Worm (Caenorhabditis elegans) whole organism, L4 larva: ENCODE results near the gene Y71H2B.11.

Experiments used
- D1046.2 ChIP-seq: fragments of 200-800 bp; sonication (Bioruptor generic); IDR thresholded peaks from 2 replicates; pipeline ENCODE4 v1.3.6; 2022; ENCODE audit warnings: missing genetic modification characterization, missing compliant biosample characterization
- F26F4.8 ChIP-seq: fragments of 200-800 bp; sonication (Bioruptor generic); conservative IDR thresholded peaks from 2 replicates; pipeline ENCODE4 v1.3.6; 2022; ENCODE audit warnings: missing genetic modification characterization, missing compliant biosample characterization
- F49E8.2 ChIP-seq: sonication (generic microtip); optimal IDR thresholded peaks from 2 replicates; lab custom pipeline; 2016; ENCODE audit warnings: missing compliant biosample characterization, mild to moderate bottlenecking, missing genetic modification characterization, borderline replicate concordance
- T26A8.4 ChIP-seq: fragments of 200-800 bp; sonication (Bioruptor generic); IDR thresholded peaks from 2 replicates; pipeline ENCODE4 v1.3.6; 2022; ENCODE audit warnings: missing genetic modification characterization, missing compliant biosample characterization
- Y105C5A.15 ChIP-seq: fragments of 200-800 bp; sonication (Bioruptor generic); IDR thresholded peaks from 2 replicates; pipeline ENCODE4 v1.3.6; 2022; ENCODE audit warnings: missing genetic modification characterization, missing compliant biosample characterization
- Y5F2A.4 ChIP-seq: fragments of 200-800 bp; sonication (Bioruptor generic); optimal IDR thresholded peaks from 2 replicates; lab custom pipeline; 2018; ENCODE audit warnings: mild to moderate bottlenecking, missing genetic modification characterization, missing compliant biosample characterization
- aha-1 ChIP-seq: fragments of 150-350 bp; peaks from one replicate; lab custom pipeline; 2014; ENCODE audit warnings: missing biosample characterization, missing genetic modification characterization
- ceh-28 ChIP-seq: fragments of 150-350 bp; optimal IDR thresholded peaks from 2 replicates; lab custom pipeline; 2014; ENCODE audit warnings: missing biosample characterization, missing genetic modification reagents, missing genetic modification characterization
- ceh-44 ChIP-seq: fragments of 200-800 bp; sonication (Bioruptor generic); IDR thresholded peaks from 2 replicates; pipeline ENCODE4 v1.3.6; 2022; ENCODE audit warnings: missing genetic modification reagents, missing genetic modification characterization, missing compliant biosample characterization
- daf-16 ChIP-seq, 3 experiments: sonication (generic microtip); optimal IDR thresholded peaks; 2 replicates each; lab custom pipeline; 2016 to 2017; ENCODE audit warnings: missing genetic modification characterization in 3 of 3, missing genetic modification reagents in 3 of 3, mild to moderate bottlenecking in 2 of 3, missing compliant biosample characterization in 2 of 3, missing biosample characterization in 1 of 3, moderate library complexity in 1 of 3
- daf-8 ChIP-seq: fragments of 200-800 bp; sonication (Bioruptor generic); IDR thresholded peaks from 2 replicates; pipeline ENCODE4 v1.3.6; 2022; ENCODE audit warnings: missing genetic modification characterization, missing compliant biosample characterization
- dmd-8 ChIP-seq: fragments of 200-800 bp; sonication (Bioruptor generic); IDR thresholded peaks from 2 replicates; pipeline ENCODE4 v1.3.6; 2022; ENCODE audit warnings: missing genetic modification characterization, missing compliant biosample characterization
- dve-1 ChIP-seq: sonication (generic microtip); optimal IDR thresholded peaks from 2 replicates; lab custom pipeline; 2017; ENCODE audit warnings: antibody characterized with exemption, mild to moderate bottlenecking, missing genetic modification characterization, missing compliant biosample characterization; ENCODE audit not compliant: insufficient read depth
- egl-43 ChIP-seq: fragments of 200-800 bp; sonication (Bioruptor generic); IDR thresholded peaks from 2 replicates; pipeline ENCODE4 v1.3.6; 2022; ENCODE audit warnings: missing genetic modification reagents, missing genetic modification characterization, missing compliant biosample characterization
- hlh-11 ChIP-seq: fragments of 200-800 bp; sonication (Bioruptor generic); optimal IDR thresholded peaks from 2 replicates; lab custom pipeline; 2018; ENCODE audit warnings: mild to moderate bottlenecking, missing genetic modification characterization, missing compliant biosample characterization
- hlh-30 ChIP-seq: sonication (generic microtip); optimal IDR thresholded peaks from 2 replicates; lab custom pipeline; 2017; ENCODE audit warnings: antibody characterized with exemption, mild to moderate bottlenecking, missing genetic modification characterization, missing compliant biosample characterization; ENCODE audit not compliant: insufficient read depth
- jun-1 ChIP-seq: fragments of 150-350 bp; optimal IDR thresholded peaks from 2 replicates; lab custom pipeline; 2014; ENCODE audit warnings: missing biosample characterization, missing genetic modification reagents, missing genetic modification characterization
- lim-7 ChIP-seq: fragments of 200-800 bp; sonication (Bioruptor generic); IDR thresholded peaks from 2 replicates; pipeline ENCODE4 v1.3.6; 2022; ENCODE audit warnings: missing genetic modification characterization, missing compliant biosample characterization
- lin-1 ChIP-seq: fragments of 200-800 bp; sonication (Bioruptor generic); IDR thresholded peaks from 2 replicates; pipeline ENCODE4 v1.3.6; 2022; ENCODE audit warnings: missing genetic modification reagents, missing genetic modification characterization, missing compliant biosample characterization
- lin-29 ChIP-seq: fragments of 200-800 bp; sonication (Bioruptor generic); IDR thresholded peaks from 2 replicates; pipeline ENCODE4 v1.3.6; 2022; ENCODE audit warnings: missing genetic modification reagents, missing genetic modification characterization, missing compliant biosample characterization
- lin-38 ChIP-seq: fragments of 200-800 bp; sonication (Bioruptor generic); IDR thresholded peaks from 2 replicates; pipeline ENCODE4 v1.3.6; 2022; ENCODE audit warnings: missing genetic modification reagents, missing genetic modification characterization, missing compliant biosample characterization
- madf-5 ChIP-seq, 2 experiments: fragments of 200-800 bp; sonication (Bioruptor generic); IDR thresholded peaks; 2 replicates each; pipeline ENCODE4 v1.3.6; 2022; ENCODE audit warnings: missing compliant biosample characterization in 2 of 2, missing genetic modification characterization in 2 of 2
- nhr-10 ChIP-seq: fragments of 150-350 bp; optimal IDR thresholded peaks from 2 replicates; lab custom pipeline; 2014; ENCODE audit warnings: missing biosample characterization, missing genetic modification characterization
- nhr-102 ChIP-seq: sonication (generic microtip); optimal IDR thresholded peaks from 2 replicates; lab custom pipeline; 2016; ENCODE audit warnings: mild to moderate bottlenecking, missing genetic modification characterization, moderate library complexity, missing compliant biosample characterization
- nhr-237 ChIP-seq: sonication (generic microtip); optimal IDR thresholded peaks from 2 replicates; lab custom pipeline; 2017; ENCODE audit warnings: missing biosample characterization, missing genetic modification characterization
- nhr-25 ChIP-seq: sonication (generic microtip); optimal IDR thresholded peaks from 2 replicates; lab custom pipeline; 2017; ENCODE audit warnings: missing genetic modification characterization, mild to moderate bottlenecking, missing compliant biosample characterization, antibody characterized with exemption, moderate library complexity, borderline replicate concordance; ENCODE audit not compliant: insufficient read depth
- nhr-41 ChIP-seq: fragments of 200-800 bp; sonication (Bioruptor generic); IDR thresholded peaks from 2 replicates; pipeline ENCODE4 v1.3.6; 2022; ENCODE audit warnings: missing genetic modification reagents, missing genetic modification characterization, missing compliant biosample characterization
- nhr-42 ChIP-seq: fragments of 200-800 bp; sonication (Bioruptor generic); IDR thresholded peaks from 2 replicates; pipeline ENCODE4 v1.3.6; 2022; ENCODE audit warnings: missing genetic modification characterization, missing compliant biosample characterization
- php-3 ChIP-seq: fragments of 200-800 bp; sonication (Bioruptor generic); IDR thresholded peaks from 2 replicates; pipeline ENCODE4 v1.3.6; 2022; ENCODE audit warnings: missing genetic modification reagents, missing genetic modification characterization, missing compliant biosample characterization
- pqm-1 ChIP-seq: sonication (generic microtip); optimal IDR thresholded peaks from 2 replicates; lab custom pipeline; 2017; ENCODE audit warnings: missing biosample characterization, missing genetic modification characterization
- snpc-4 ChIP-seq: fragments of 150-350 bp; optimal IDR thresholded peaks from 2 replicates; lab custom pipeline; 2014; ENCODE audit warnings: missing biosample characterization, missing genetic modification characterization
- spr-1 ChIP-seq: sonication (generic microtip); optimal IDR thresholded peaks from 2 replicates; lab custom pipeline; 2016; ENCODE audit warnings: mild to moderate bottlenecking, missing genetic modification characterization, missing compliant biosample characterization
- spr-3 ChIP-seq: fragments of 200-800 bp; sonication (Bioruptor generic); optimal IDR thresholded peaks from 2 replicates; lab custom pipeline; 2018; ENCODE audit warnings: mild to moderate bottlenecking, missing genetic modification characterization, missing compliant biosample characterization
- unc-62 ChIP-seq, 3 experiments: fragments of 150-350 bp in 1 of 3; sonication (generic microtip); optimal IDR thresholded peaks in 2 of 3; peaks in 1 of 3; 1 replicate in 1 of 3; 2 replicates in 2 of 3; lab custom pipeline; 2014 to 2017; ENCODE audit warnings: missing biosample characterization in 3 of 3, missing genetic modification characterization in 3 of 3, missing genetic modification reagents in 3 of 3, missing genotype in 1 of 3
- zfp-2 ChIP-seq: sonication (generic microtip); optimal IDR thresholded peaks from 2 replicates; lab custom pipeline; 2016; ENCODE audit warnings: mild to moderate bottlenecking, missing genetic modification characterization, missing compliant biosample characterization
- zfp-3 ChIP-seq: fragments of 200-800 bp; sonication (Bioruptor generic); conservative IDR thresholded peaks from 2 replicates; pipeline ENCODE4 v1.3.6; 2022; ENCODE audit warnings: missing genetic modification reagents, missing genetic modification characterization, missing compliant biosample characterization
- ztf-11 ChIP-seq: fragments of 150-350 bp; optimal IDR thresholded peaks from 2 replicates; lab custom pipeline; 2014; ENCODE audit warnings: missing biosample characterization, missing genetic modification characterization

The Y71H2B.11 gene

ce11 chrIII:2656168-2656567 is 52.4 kb downstream of the Y71H2B.11 start (continued):
- no peak for TF ChIP-seq nhr-102 (tag; lab: Kevin White, UChicago)
- no peak for TF ChIP-seq Y5F2A.4 (GFP tag; lab: Kevin White, UChicago)
- TF ChIP-seq ceh-44 = no peak
- no peak for TF ChIP-seq aha-1 (tag; lab: Kevin White, UChicago)
- no peak for TF ChIP-seq ztf-11 (tag; lab: Kevin White, UChicago)
- peak in 1 of 2 experiments; percentile 58 for TF ChIP-seq unc-62 (GFP tag; optimal IDR thresholded peaks at IDR 0.05 in 1 of 2; lab: Kevin White, UChicago)
- no peak for TF ChIP-seq unc-62 (tag; optimal IDR thresholded peaks at IDR 0.05; lab: Kevin White, UChicago)
- no peak for TF ChIP-seq nhr-237 (tag; lab: Kevin White, UChicago)
- TF ChIP-seq T26A8.4 (GFP tag; lab: Robert Waterston, UW) = no peak
- peak; percentile 4 for TF ChIP-seq dve-1 (tag; lab: Kevin White, UChicago)
- TF ChIP-seq nhr-41 (GFP tag; lab: Robert Waterston, UW) = no peak
- no peak for TF ChIP-seq php-3
- no peak for TF ChIP-seq daf-8 (GFP tag; lab: Robert Waterston, UW)
- no peak for TF ChIP-seq hlh-30 (tag; lab: Kevin White, UChicago)
- TF ChIP-seq spr-3 (GFP tag; lab: Kevin White, UChicago) = no peak
- TF ChIP-seq lim-7 (GFP tag; lab: Robert Waterston, UW) = no peak
- TF ChIP-seq zfp-2 (tag; lab: Kevin White, UChicago) = no peak
- no peak for TF ChIP-seq F26F4.8 (GFP tag; lab: Robert Waterston, UW)
- no peak for TF ChIP-seq spr-1
- no peak for TF ChIP-seq madf-5 (GFP tag; IDR thresholded peaks at IDR 0.05; lab: Robert Waterston, UW)
- TF ChIP-seq nhr-25 (tag; lab: Kevin White, UChicago) = no peak
- TF ChIP-seq hlh-11 (tag; lab: Kevin White, UChicago) = peak; percentile 18
- no peak for TF ChIP-seq dmd-8 (GFP tag; lab: Robert Waterston, UW)
- TF ChIP-seq lin-1 (GFP tag; lab: Robert Waterston, UW) = no peak
- TF ChIP-seq Y105C5A.15 (GFP tag; lab: Robert Waterston, UW) = no peak
- TF ChIP-seq D1046.2 (GFP tag; lab: Robert Waterston, UW) = no peak
- TF ChIP-seq lin-29 (GFP tag; lab: Robert Waterston, UW) = no peak
- no peak for TF ChIP-seq nhr-42
- no peak for TF ChIP-seq daf-16 (GFP tag; optimal IDR thresholded peaks at IDR 0.05; lab: Kevin White, UChicago)
- no peak for TF ChIP-seq daf-16 (tag; optimal IDR thresholded peaks at IDR 0.05; lab: Kevin White, UChicago)
- TF ChIP-seq zfp-3 (GFP tag; lab: Robert Waterston, UW) = no peak
- no peak for TF ChIP-seq nhr-10
- no peak for TF ChIP-seq egl-43
- TF ChIP-seq ceh-28 (tag; lab: Kevin White, UChicago) = no peak
- no peak for TF ChIP-seq jun-1 (tag; lab: Kevin White, UChicago)
- no peak for TF ChIP-seq snpc-4 (tag; lab: Kevin White, UChicago)
- no peak for TF ChIP-seq lin-38 (GFP tag; lab: Robert Waterston, UW)
- TF ChIP-seq pqm-1 (tag; lab: Kevin White, UChicago) = no peak
- TF ChIP-seq F49E8.2 (tag; lab: Kevin White, UChicago) = no peak
